Worm (Caenorhabditis elegans): ENCODE measurements around the gene pigm-1.

DNA sequence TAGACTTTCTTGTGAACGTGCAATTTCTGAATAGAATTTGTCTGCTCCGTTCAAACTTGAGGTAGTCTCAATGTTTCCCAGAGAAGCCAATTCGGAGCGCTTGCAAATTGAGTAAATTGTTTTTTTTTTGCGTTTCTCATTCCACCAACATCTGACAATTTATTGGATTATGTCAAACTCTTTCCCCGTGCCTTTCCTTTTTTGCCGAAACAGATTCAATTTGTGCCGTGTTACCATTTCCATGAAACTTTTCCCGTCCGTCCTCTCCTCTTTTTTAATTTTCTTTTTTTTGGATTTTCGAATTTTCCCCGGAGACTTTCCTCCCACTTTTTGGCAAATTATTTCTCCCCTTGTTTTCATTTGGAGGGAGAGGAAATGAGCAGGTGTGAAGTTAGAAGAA is 5.2 kb downstream of the pigm-1 start:
- TF ChIP-seq unc-62 (GFP tag; optimal IDR thresholded peaks at IDR 0.05) (no peak), ama-1 (optimal IDR thresholded peaks at IDR 0.05) (no peak), ztf-11 (tag; optimal IDR thresholded peaks at IDR 0.05) (no peak), elt-2 (tag; optimal IDR thresholded peaks at IDR 0.05) (no peak), nhr-28 (tag; optimal IDR thresholded peaks at IDR 0.05) (no peak), nhr-237 (tag; optimal IDR thresholded peaks at IDR 0.05) (no peak), fkh-10 (GFP tag; optimal IDR thresholded peaks at IDR 0.05) (no peak), dpl-1 (GFP tag; optimal IDR thresholded peaks at IDR 0.05) (no peak)
